Fruit fly (Drosophila melanogaster) whole organism, pupa: Measurements from ENCODE around the gene betaggt-I.

ENCODE experiments used
- CG10348 ChIP-seq: fragments of 200-800 bp; sonication (Bioruptor generic); IDR thresholded peaks from 2 replicates; pipeline ENCODE4 v1.3.6; 2022; ENCODE audit warnings: missing biosample characterization, missing genetic modification characterization
- CG32121 ChIP-seq: fragments of 200-800 bp; sonication (Bioruptor generic); IDR thresholded peaks from 2 replicates; pipeline ENCODE4 v1.3.6; 2022; ENCODE audit warnings: missing biosample characterization, missing genetic modification characterization
- CG34367 ChIP-seq: fragments of 200-800 bp; sonication (Bioruptor generic); optimal IDR thresholded peaks from 2 replicates; lab custom pipeline; 2018; ENCODE audit warnings: missing biosample characterization, mild to moderate bottlenecking, missing genetic modification characterization
- CG8159 ChIP-seq: fragments of 200-800 bp; sonication (Bioruptor generic); optimal IDR thresholded peaks from 3 replicates; lab custom pipeline; 2018; ENCODE audit warnings: missing biosample characterization, mild to moderate bottlenecking, missing genetic modification characterization, moderate library complexity
- CG8301 ChIP-seq: fragments of 200-800 bp; sonication (Bioruptor generic); optimal IDR thresholded peaks from 2 replicates; lab custom pipeline; 2018; ENCODE audit warnings: missing biosample characterization, mild to moderate bottlenecking, missing genetic modification characterization
- CG9948 ChIP-seq: fragments of 200-800 bp; sonication (Bioruptor generic); optimal IDR thresholded peaks from 2 replicates; lab custom pipeline; 2018; ENCODE audit warnings: missing biosample characterization, mild to moderate bottlenecking, missing genetic modification characterization, moderate library complexity
- EcR ChIP-seq: fragments of 200-800 bp; sonication (Bioruptor generic); optimal IDR thresholded peaks from 3 replicates; lab custom pipeline; 2019; ENCODE audit warnings: missing biosample characterization, missing genetic modification characterization, mild to moderate bottlenecking, moderate library complexity, missing genetic modification reagents
- Pif1A ChIP-seq: fragments of 200-800 bp; sonication (Bioruptor generic); optimal IDR thresholded peaks from 3 replicates; lab custom pipeline; 2016; ENCODE audit warnings: missing biosample characterization, missing genetic modification characterization
- Pif1B ChIP-seq: fragments of 200-800 bp; sonication (Bioruptor generic); optimal IDR thresholded peaks from 3 replicates; lab custom pipeline; 2016; ENCODE audit warnings: missing biosample characterization, missing genetic modification characterization
- Snoo ChIP-seq: fragments of 200-800 bp; sonication (Bioruptor generic); optimal IDR thresholded peaks from 3 replicates; lab custom pipeline; 2017; ENCODE audit warnings: missing biosample characterization, mild to moderate bottlenecking, missing genetic modification characterization, inconsistent platforms
- rn ChIP-seq: fragments of 200-800 bp; sonication (Bioruptor generic); IDR thresholded peaks from 2 replicates; pipeline ENCODE4 v1.3.6; 2022; ENCODE audit warnings: missing biosample characterization, missing genetic modification characterization

dm6 chr2L:4930541-4930940 lies 14.8 kb upstream of the betaggt-I start:
- TF ChIP-seq rn (GFP tag; lab: Robert Waterston, UW) (no peak), Snoo (tag; lab: Kevin White, UChicago) (no peak), Pif1B (GFP tag; lab: Kevin White, UChicago) (no peak), CG8159 (tag; lab: Kevin White, UChicago) (no peak), CG32121 (GFP tag; lab: Robert Waterston, UW) (peak; percentile 31; the same call in 1 of the 2 replicates), CG34367 (tag; lab: Kevin White, UChicago) (no peak), CG10348 (GFP tag; lab: Robert Waterston, UW) (no peak), CG9948 (tag; lab: Kevin White, UChicago) (no peak), Pif1A (no peak), EcR (GFP tag; lab: Kevin White, UChicago) (no peak), CG8301 (tag; lab: Kevin White, UChicago) (no peak)
